Worm (Caenorhabditis elegans) whole organism, midembryonic: ENCODE data around the gene fbxa-56.

Source experiments
- T22C8.4 ChIP-seq: fragments of 200-800 bp; sonication (Bioruptor generic); IDR thresholded peaks from 2 replicates; pipeline ENCODE4 v1.3.6; 2022; ENCODE audit warnings: missing genetic modification characterization, missing compliant biosample characterization
- cog-1 ChIP-seq: sonication (generic microtip); optimal IDR thresholded peaks from 2 replicates; lab custom pipeline; 2016; ENCODE audit warnings: missing genetic modification characterization, missing compliant biosample characterization
- flt-1 ChIP-seq: fragments of 200-800 bp; sonication (Bioruptor generic); IDR thresholded peaks from 2 replicates; pipeline ENCODE4 v1.3.6; 2022; ENCODE audit warnings: missing genetic modification characterization, missing compliant biosample characterization
- klf-2 ChIP-seq: fragments of 200-800 bp; sonication (Bioruptor generic); conservative IDR thresholded peaks from 2 replicates; pipeline ENCODE4 v1.3.6; 2022; ENCODE audit warnings: missing genetic modification reagents, missing genetic modification characterization, missing compliant biosample characterization
- med-1 ChIP-seq: sonication (generic microtip); optimal IDR thresholded peaks from 2 replicates; lab custom pipeline; 2017; ENCODE audit warnings: missing genetic modification characterization, mild to moderate bottlenecking, missing compliant biosample characterization, antibody characterized with exemption, missing genetic modification reagents; ENCODE audit not compliant: insufficient read depth
- ref-1 ChIP-seq: fragments of 200-800 bp; sonication (Bioruptor generic); conservative IDR thresholded peaks from 2 replicates; pipeline ENCODE4 v1.3.6; 2022; ENCODE audit warnings: missing genetic modification reagents, missing genetic modification characterization, missing compliant biosample characterization
- tab-1 ChIP-seq: fragments of 200-800 bp; sonication (Bioruptor generic); IDR thresholded peaks from 2 replicates; pipeline ENCODE4 v1.3.6; 2022; ENCODE audit warnings: missing genetic modification characterization, missing compliant biosample characterization
- ztf-23 ChIP-seq: fragments of 200-800 bp; sonication (Bioruptor generic); IDR thresholded peaks from 2 replicates; pipeline ENCODE4 v1.3.6; 2022; ENCODE audit warnings: missing genetic modification reagents, missing genetic modification characterization, missing compliant biosample characterization
- ztf-29 ChIP-seq: fragments of 200-800 bp; sonication (Bioruptor generic); IDR thresholded peaks from 2 replicates; pipeline ENCODE4 v1.3.6; 2022; ENCODE audit warnings: missing genetic modification reagents, missing genetic modification characterization, missing compliant biosample characterization

DNA sequence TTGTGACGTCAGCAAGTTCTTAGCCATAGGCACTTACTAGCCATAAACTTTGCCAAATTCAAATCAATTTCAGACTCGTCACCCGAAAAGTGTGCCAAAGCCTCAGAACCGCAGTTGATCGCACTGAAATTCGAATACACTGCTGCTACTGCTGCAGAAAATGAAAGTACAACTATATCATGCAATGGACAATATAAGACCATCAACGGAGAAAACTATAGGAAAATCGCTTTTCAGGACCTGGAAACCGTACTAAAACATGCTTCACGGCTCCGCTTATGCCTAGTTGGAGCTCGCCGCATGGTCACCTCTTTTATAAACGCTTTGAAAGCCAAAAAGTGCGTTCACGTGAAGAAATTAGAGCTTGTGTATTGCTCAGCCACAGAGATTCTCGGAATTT lies 708 bp upstream of the fbxa-56 start, which contains the start of gene fbxa-22:
- no peak for TF ChIP-seq T22C8.4 (GFP tag; lab: Robert Waterston, UW)
- no peak for TF ChIP-seq ztf-29
- no peak for TF ChIP-seq ztf-23 (GFP tag; lab: Robert Waterston, UW)
- TF ChIP-seq flt-1 (GFP tag; lab: Robert Waterston, UW) = no peak
- no peak for TF ChIP-seq klf-2 (GFP tag; lab: Robert Waterston, UW)
- TF ChIP-seq cog-1 (tag; lab: Kevin White, UChicago) = no peak
- TF ChIP-seq ref-1 (GFP tag; lab: Robert Waterston, UW) = no peak
- TF ChIP-seq tab-1 (GFP tag; lab: Robert Waterston, UW) = no peak
- no peak for TF ChIP-seq med-1 (GFP tag; lab: Kevin White, UChicago)
